Worm (Caenorhabditis elegans) whole organism, mixed stage, embryonic: Measurements from ENCODE around the gene C18H7.11.

Source experiments
- M03D4.4 ChIP-seq: sonication (generic microtip); optimal IDR thresholded peaks from 2 replicates; lab custom pipeline; 2017; ENCODE audit warnings: mild to moderate bottlenecking, missing genetic modification characterization, missing compliant biosample characterization
- bed-3 ChIP-seq: fragments of 200-800 bp; sonication (Bioruptor generic); optimal IDR thresholded peaks from 3 replicates; lab custom pipeline; 2018; ENCODE audit warnings: mild to moderate bottlenecking, missing genetic modification characterization, moderate library complexity, missing compliant biosample characterization
- blmp-1 ChIP-seq: fragments of 150-350 bp; optimal IDR thresholded peaks from 2 replicates; lab custom pipeline; 2014; ENCODE audit warnings: missing biosample characterization, missing genetic modification characterization
- ceh-39 ChIP-seq: fragments of 150-350 bp; optimal IDR thresholded peaks from 2 replicates; lab custom pipeline; 2014; ENCODE audit warnings: missing biosample characterization, missing genetic modification characterization
- ceh-43 ChIP-seq: fragments of 200-800 bp; sonication (Bioruptor generic); optimal IDR thresholded peaks from 2 replicates; lab custom pipeline; 2018; ENCODE audit warnings: mild to moderate bottlenecking, missing genetic modification characterization, moderate library complexity, missing compliant biosample characterization
- ceh-83 ChIP-seq: fragments of 200-800 bp; sonication (Bioruptor generic); optimal IDR thresholded peaks from 2 replicates; lab custom pipeline; 2018; ENCODE audit warnings: mild to moderate bottlenecking, missing genetic modification characterization, missing compliant biosample characterization
- ces-1 ChIP-seq: fragments of 150-350 bp; optimal IDR thresholded peaks from 2 replicates; lab custom pipeline; 2014; ENCODE audit warnings: missing biosample characterization, missing genetic modification reagents, missing genetic modification characterization
- cnd-1 ChIP-seq: fragments of 200-800 bp; sonication (Bioruptor generic); optimal IDR thresholded peaks from 2 replicates; lab custom pipeline; 2018; ENCODE audit warnings: mild to moderate bottlenecking, missing genetic modification characterization, missing compliant biosample characterization
- drap-1 ChIP-seq: fragments of 200-800 bp; sonication (Bioruptor generic); optimal IDR thresholded peaks from 3 replicates; lab custom pipeline; 2018; ENCODE audit warnings: mild to moderate bottlenecking, missing genetic modification characterization, missing compliant biosample characterization
- elt-1 ChIP-seq: sonication (generic microtip); optimal IDR thresholded peaks from 2 replicates; lab custom pipeline; 2017; ENCODE audit warnings: missing genetic modification characterization, mild to moderate bottlenecking, missing compliant biosample characterization, antibody characterized with exemption, moderate library complexity, borderline replicate concordance; ENCODE audit not compliant: insufficient read depth
- elt-3 ChIP-seq: fragments of 150-350 bp; optimal IDR thresholded peaks from 2 replicates; lab custom pipeline; 2014; ENCODE audit warnings: missing biosample characterization, missing genetic modification characterization
- ham-2 ChIP-seq: fragments of 200-800 bp; sonication (Bioruptor generic); optimal IDR thresholded peaks from 2 replicates; lab custom pipeline; 2018; ENCODE audit warnings: mild to moderate bottlenecking, missing genetic modification characterization, missing compliant biosample characterization
- hlh-1 ChIP-seq: fragments of 150-350 bp; optimal IDR thresholded peaks from 2 replicates; lab custom pipeline; 2014; ENCODE audit warnings: missing biosample characterization, missing genetic modification reagents, missing genetic modification characterization
- lin-13 ChIP-seq: fragments of 150-350 bp; optimal IDR thresholded peaks from 2 replicates; lab custom pipeline; 2014; ENCODE audit warnings: missing biosample characterization, missing genetic modification characterization
- lin-32 ChIP-seq: fragments of 200-800 bp; sonication (Bioruptor generic); optimal IDR thresholded peaks from 2 replicates; lab custom pipeline; 2018; ENCODE audit warnings: mild to moderate bottlenecking, missing genetic modification characterization, missing compliant biosample characterization
- lsy-2 ChIP-seq: fragments of 150-350 bp; optimal IDR thresholded peaks from 2 replicates; lab custom pipeline; 2014; ENCODE audit warnings: missing biosample characterization, missing genetic modification characterization
- mab-5 ChIP-seq: fragments of 150-350 bp; optimal IDR thresholded peaks from 2 replicates; lab custom pipeline; 2014; ENCODE audit warnings: missing biosample characterization, missing genetic modification characterization
- mep-1 ChIP-seq: fragments of 150-350 bp; optimal IDR thresholded peaks from 2 replicates; lab custom pipeline; 2017; ENCODE audit warnings: missing biosample characterization, missing genetic modification reagents, missing genetic modification characterization, inconsistent platforms
- mls-2 ChIP-seq: sonication (generic microtip); optimal IDR thresholded peaks from 2 replicates; lab custom pipeline; 2016; ENCODE audit warnings: mild to moderate bottlenecking, missing genetic modification characterization, moderate library complexity, missing compliant biosample characterization
- nhr-12 ChIP-seq: fragments of 150-350 bp; optimal IDR thresholded peaks from 2 replicates; lab custom pipeline; 2014; ENCODE audit warnings: missing biosample characterization, missing genetic modification characterization
- nhr-2 ChIP-seq: fragments of 150-350 bp; optimal IDR thresholded peaks from 2 replicates; lab custom pipeline; 2014; ENCODE audit warnings: missing biosample characterization, missing genetic modification characterization
- nhr-28 ChIP-seq: fragments of 150-350 bp; optimal IDR thresholded peaks from 2 replicates; lab custom pipeline; 2014; ENCODE audit warnings: missing biosample characterization, missing genetic modification characterization
- nhr-76 ChIP-seq: sonication (generic microtip); optimal IDR thresholded peaks from 2 replicates; lab custom pipeline; 2017; ENCODE audit warnings: missing biosample characterization, missing genetic modification characterization
- pha-4 ChIP-seq: fragments of 150-350 bp; optimal IDR thresholded peaks from 2 replicates; lab custom pipeline; 2018; ENCODE audit warnings: missing biosample characterization, missing genetic modification reagents, missing genetic modification characterization
- sem-2 ChIP-seq: fragments of 200-800 bp; sonication (Bioruptor generic); optimal IDR thresholded peaks from 2 replicates; lab custom pipeline; 2018; ENCODE audit warnings: mild to moderate bottlenecking, missing genetic modification characterization, missing compliant biosample characterization
- sptf-1 ChIP-seq: sonication (generic microtip); optimal IDR thresholded peaks from 2 replicates; lab custom pipeline; 2017; ENCODE audit warnings: mild to moderate bottlenecking, missing genetic modification characterization, moderate library complexity, missing compliant biosample characterization
- tbx-8 ChIP-seq: fragments of 200-800 bp; sonication (Bioruptor generic); optimal IDR thresholded peaks from 2 replicates; lab custom pipeline; 2018; ENCODE audit warnings: mild to moderate bottlenecking, missing genetic modification characterization, moderate library complexity, missing compliant biosample characterization
- unc-120 ChIP-seq: sonication (generic microtip); optimal IDR thresholded peaks from 2 replicates; lab custom pipeline; 2017; ENCODE audit warnings: missing genetic modification characterization, missing compliant biosample characterization; ENCODE audit not compliant: poor library complexity, severe bottlenecking
- unc-39 ChIP-seq: fragments of 150-350 bp; optimal IDR thresholded peaks from 2 replicates; lab custom pipeline; 2014; ENCODE audit warnings: missing biosample characterization, missing genetic modification characterization
- unc-62 ChIP-seq: fragments of 150-350 bp; optimal IDR thresholded peaks from 2 replicates; lab custom pipeline; 2014; ENCODE audit warnings: missing biosample characterization, missing genetic modification reagents, missing genetic modification characterization
- zip-8 ChIP-seq: fragments of 150-350 bp; optimal IDR thresholded peaks from 2 replicates; lab custom pipeline; 2014; ENCODE audit warnings: missing biosample characterization, missing genetic modification characterization
- ztf-11 ChIP-seq: fragments of 150-350 bp; optimal IDR thresholded peaks from 2 replicates; lab custom pipeline; 2014; ENCODE audit warnings: missing biosample characterization, missing genetic modification characterization

C18H7.11 gene

DNA sequence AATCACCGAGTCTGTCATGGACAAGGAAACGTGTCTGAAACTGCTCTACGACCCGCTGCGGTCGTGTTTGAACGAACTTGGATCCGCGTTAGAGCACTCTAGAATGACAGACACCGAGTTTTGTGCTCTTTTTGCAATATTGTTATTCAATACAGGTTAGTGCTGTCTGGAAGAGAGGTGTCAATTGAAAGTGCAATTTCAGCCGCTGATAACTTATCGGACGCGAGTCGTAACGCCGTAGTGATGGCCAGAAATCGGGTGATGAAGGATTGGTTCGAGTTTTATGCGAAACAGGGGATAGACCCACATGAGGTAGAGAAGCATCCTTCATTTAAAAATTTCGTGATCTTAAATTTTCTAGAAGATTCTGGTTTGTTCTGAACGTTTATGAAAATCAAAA lies 35.2 kb downstream of the C18H7.11 start:
- no peak for TF ChIP-seq nhr-2
- TF ChIP-seq nhr-28, result no peak
- TF ChIP-seq hlh-1, result no peak
- no peak for TF ChIP-seq nhr-12
- TF ChIP-seq zip-8 (tag; lab: Kevin White, UChicago), result no peak
- no peak for TF ChIP-seq lin-13 (tag; lab: Kevin White, UChicago)
- no peak for TF ChIP-seq ces-1

DNA sequence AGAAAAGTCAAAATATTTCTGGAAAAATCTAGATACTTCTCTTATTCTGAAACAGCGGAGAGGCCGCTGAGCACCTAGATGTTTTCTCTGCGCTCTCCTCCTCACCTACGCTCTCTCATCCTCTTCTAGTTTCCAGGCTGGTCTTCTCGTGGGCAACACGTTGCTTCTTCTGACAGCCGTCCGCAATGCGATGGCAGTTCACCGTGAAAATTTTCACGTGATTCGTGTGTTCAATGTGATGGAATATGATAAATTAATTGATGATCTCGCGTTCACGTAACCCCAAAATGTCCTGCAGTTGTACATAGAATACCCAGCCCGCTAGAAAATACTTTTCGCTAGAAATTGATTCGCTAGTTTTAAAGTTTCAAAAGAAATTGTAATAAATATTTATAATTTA lies 36.9 kb downstream of the C18H7.11 start:
- no peak for TF ChIP-seq hlh-1
- TF ChIP-seq nhr-28, result no peak
- no peak for TF ChIP-seq M03D4.4 (tag; lab: Kevin White, UChicago)
- TF ChIP-seq unc-62 (GFP tag; lab: Kevin White, UChicago), result no peak
- no peak for TF ChIP-seq nhr-76 (tag; lab: Kevin White, UChicago)
- TF ChIP-seq elt-3 (tag; lab: Kevin White, UChicago), result no peak
- no peak for TF ChIP-seq lin-32
- TF ChIP-seq mab-5 (tag; lab: Kevin White, UChicago), result no peak
- TF ChIP-seq cnd-1 (tag; lab: Kevin White, UChicago), result no peak
- TF ChIP-seq zip-8 (tag; lab: Kevin White, UChicago), result no peak
- TF ChIP-seq ham-2, result no peak

DNA sequence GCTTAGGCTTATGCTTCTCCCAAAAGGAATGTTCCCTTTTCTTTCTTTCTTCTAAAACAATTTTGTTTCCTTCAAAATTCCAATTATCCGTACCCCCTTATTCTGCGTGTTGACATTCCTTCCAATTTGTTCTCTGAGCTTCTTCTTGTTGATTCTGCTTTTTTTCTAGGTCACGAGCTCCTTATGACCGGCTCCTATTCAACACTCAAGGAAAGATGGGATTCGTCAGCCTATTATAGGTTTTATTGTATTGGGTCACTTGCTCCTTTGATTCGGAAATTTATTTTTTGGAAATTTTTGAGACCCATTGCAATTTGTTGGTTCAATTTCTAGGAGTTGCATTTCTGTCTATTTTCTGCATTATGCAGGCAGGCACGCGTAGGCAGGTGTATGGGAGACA lies 42.5 kb downstream of the C18H7.11 start:
- TF ChIP-seq nhr-28 (no peak), ces-1 (no peak), pha-4 (tag; lab: Kevin White, UChicago) (no peak), cnd-1 (tag; lab: Kevin White, UChicago) (no peak), sem-2 (GFP tag; lab: Kevin White, UChicago) (no peak), drap-1 (GFP tag; lab: Kevin White, UChicago) (no peak), ceh-39 (tag; lab: Kevin White, UChicago) (no peak)

- TF ChIP-seq mls-2 (tag; lab: Kevin White, UChicago), result no peak
- TF ChIP-seq ztf-11 (tag; lab: Kevin White, UChicago), result no peak
- no peak for TF ChIP-seq hlh-1
- no peak for TF ChIP-seq ces-1
- no peak for TF ChIP-seq ceh-43 (GFP tag; lab: Kevin White, UChicago)
- no peak for TF ChIP-seq mab-5 (tag; lab: Kevin White, UChicago)
- no peak for TF ChIP-seq ceh-83 (GFP tag; lab: Kevin White, UChicago)
- no peak for TF ChIP-seq sptf-1 (tag; lab: Kevin White, UChicago)
- no peak for TF ChIP-seq unc-39 (tag; lab: Kevin White, UChicago)
- TF ChIP-seq ham-2, result no peak
- TF ChIP-seq unc-120 (tag; lab: Kevin White, UChicago), result no peak
- TF ChIP-seq lin-32, result no peak
- TF ChIP-seq lin-13 (tag; lab: Kevin White, UChicago), result no peak
- no peak for TF ChIP-seq nhr-12
- no peak for TF ChIP-seq lsy-2 (tag; lab: Kevin White, UChicago)
- no peak for TF ChIP-seq bed-3 (GFP tag; lab: Kevin White, UChicago)
- no peak for TF ChIP-seq nhr-28
- TF ChIP-seq zip-8 (tag; lab: Kevin White, UChicago), result no peak
- TF ChIP-seq elt-1 (tag; lab: Kevin White, UChicago), result no peak
Observed at ce11 chrIV:643481-643880, 46.8 kb downstream of the C18H7.11 start.

- TF ChIP-seq lin-32 (no peak), ceh-39 (tag; lab: Kevin White, UChicago) (no peak), mls-2 (tag; lab: Kevin White, UChicago) (no peak), elt-3 (tag; lab: Kevin White, UChicago) (no peak), sptf-1 (tag; lab: Kevin White, UChicago) (no peak), hlh-1 (no peak), pha-4 (tag; lab: Kevin White, UChicago) (no peak), blmp-1 (tag; lab: Kevin White, UChicago) (no peak), nhr-28 (no peak), nhr-12 (no peak), nhr-2 (no peak), unc-62 (GFP tag; lab: Kevin White, UChicago) (no peak), bed-3 (GFP tag; lab: Kevin White, UChicago) (no peak), sem-2 (GFP tag; lab: Kevin White, UChicago) (no peak), zip-8 (tag; lab: Kevin White, UChicago) (no peak), lin-13 (tag; lab: Kevin White, UChicago) (no peak), tbx-8 (GFP tag; lab: Kevin White, UChicago) (no peak), mep-1 (tag; lab: Kevin White, UChicago) (no peak), cnd-1 (tag; lab: Kevin White, UChicago) (no peak)
Observed at ce11 chrIV:648362-648761, 51.7 kb downstream of the C18H7.11 start.
